Worm (Caenorhabditis elegans) whole organism, early embryonic: ENCODE measurements around the gene cutl-19.

ENCODE experiments used
- B0310.2 ChIP-seq: sonication (generic microtip); optimal IDR thresholded peaks from 2 replicates; lab custom pipeline; 2016; ENCODE audit warnings: mild to moderate bottlenecking, missing genetic modification characterization, missing compliant biosample characterization
- F13C5.2 ChIP-seq: sonication (generic microtip); optimal IDR thresholded peaks from 2 replicates; lab custom pipeline; 2017; ENCODE audit warnings: mild to moderate bottlenecking, missing genetic modification characterization, inconsistent platforms, missing compliant biosample characterization
- ama-1 ChIP-seq: fragments of 150-350 bp; optimal IDR thresholded peaks from 2 replicates; lab custom pipeline; 2014
- ceh-13 ChIP-seq: fragments of 200-800 bp; sonication (Bioruptor generic); optimal IDR thresholded peaks from 2 replicates; lab custom pipeline; 2018; ENCODE audit warnings: mild to moderate bottlenecking, missing genetic modification characterization, missing compliant biosample characterization
- ceh-36 ChIP-seq: sonication (generic microtip); optimal IDR thresholded peaks from 2 replicates; lab custom pipeline; 2016; ENCODE audit warnings: missing genetic modification characterization, inconsistent platforms, missing compliant biosample characterization
- ets-7 ChIP-seq: sonication (generic microtip); optimal IDR thresholded peaks from 2 replicates; lab custom pipeline; 2016; ENCODE audit warnings: missing genotype, missing genetic modification characterization, missing compliant biosample characterization
- flt-1 ChIP-seq: fragments of 200-800 bp; sonication (Bioruptor generic); IDR thresholded peaks from 2 replicates; pipeline ENCODE4 v1.3.6; 2022; ENCODE audit warnings: missing genetic modification characterization, missing compliant biosample characterization
- hmbx-1 ChIP-seq: sonication (generic microtip); optimal IDR thresholded peaks from 2 replicates; lab custom pipeline; 2016; ENCODE audit warnings: mild to moderate bottlenecking, missing genetic modification characterization, missing compliant biosample characterization
- hmg-4 ChIP-seq: fragments of 200-800 bp; sonication (Bioruptor generic); optimal IDR thresholded peaks from 2 replicates; lab custom pipeline; 2018; ENCODE audit warnings: mild to moderate bottlenecking, missing genetic modification characterization, missing compliant biosample characterization
- pes-1 ChIP-seq: fragments of 200-800 bp; sonication (Bioruptor generic); IDR thresholded peaks from 2 replicates; pipeline ENCODE4 v1.3.6; 2022; ENCODE audit warnings: missing genetic modification reagents, missing genetic modification characterization, missing compliant biosample characterization
- tbx-11 ChIP-seq: fragments of 200-800 bp; sonication (Bioruptor generic); IDR thresholded peaks from 2 replicates; pipeline ENCODE4 v1.3.6; 2022; ENCODE audit warnings: missing genetic modification characterization, missing compliant biosample characterization
- tbx-37 ChIP-seq: fragments of 200-800 bp; sonication (Bioruptor generic); conservative IDR thresholded peaks from 2 replicates; pipeline ENCODE4 v1.3.6; 2022; ENCODE audit warnings: missing genetic modification reagents, missing genetic modification characterization, missing compliant biosample characterization

- TF ChIP-seq ama-1 (lab: Kevin White, UChicago) (no peak), F13C5.2 (tag; lab: Kevin White, UChicago) (no peak), ets-7 (tag; lab: Kevin White, UChicago) (no peak), tbx-37 (GFP tag; lab: Robert Waterston, UW) (no peak), hmg-4 (GFP tag; lab: Kevin White, UChicago) (no peak), flt-1 (GFP tag; lab: Robert Waterston, UW) (no peak), ceh-13 (GFP tag; lab: Kevin White, UChicago) (no peak), ceh-36 (tag; lab: Kevin White, UChicago) (no peak), B0310.2 (no peak), pes-1 (GFP tag; lab: Robert Waterston, UW) (no peak), tbx-11 (GFP tag; lab: Robert Waterston, UW) (no peak), hmbx-1 (no peak)
Observed at ce11 chrIII:5171945-5172344, 45.5 kb downstream of the cutl-19 start, which contains the start of gene prp-19.
